Fruit fly (Drosophila melanogaster) whole organism, prepupa: ENCODE results near the gene Pus1.

Source experiments
- CG11294 ChIP-seq: fragments of 200-800 bp; sonication (Bioruptor generic); IDR thresholded peaks from 2 replicates; pipeline ENCODE4 v1.3.6; 2022; ENCODE audit warnings: missing biosample characterization, missing genetic modification characterization
- CG11902 ChIP-seq: fragments of 200-800 bp; sonication (Bioruptor generic); optimal IDR thresholded peaks from 3 replicates; lab custom pipeline; 2016; ENCODE audit warnings: missing biosample characterization, missing genetic modification characterization
- CG8632 ChIP-seq: fragments of 200-800 bp; sonication (Bioruptor generic); optimal IDR thresholded peaks from 3 replicates; lab custom pipeline; 2016; ENCODE audit warnings: missing biosample characterization, missing genetic modification characterization
- Smox ChIP-seq: fragments of 200-800 bp; sonication (Bioruptor generic); optimal IDR thresholded peaks from 3 replicates; lab custom pipeline; 2016; ENCODE audit warnings: missing biosample characterization, missing genetic modification characterization
- Sox15 ChIP-seq: fragments of 200-800 bp; sonication (Bioruptor generic); optimal IDR thresholded peaks from 3 replicates; lab custom pipeline; 2016; ENCODE audit warnings: missing biosample characterization, missing genetic modification characterization
- cyc ChIP-seq: fragments of 200-800 bp; sonication (Bioruptor generic); optimal IDR thresholded peaks from 3 replicates; lab custom pipeline; 2016; ENCODE audit warnings: missing biosample characterization, missing genetic modification characterization
- eg ChIP-seq: fragments of 200-800 bp; sonication (Bioruptor generic); IDR thresholded peaks from 3 replicates; pipeline ENCODE4 v1.3.6; 2022; ENCODE audit warnings: missing biosample characterization, missing genetic modification characterization
- svp ChIP-seq: fragments of 200-800 bp; sonication (Bioruptor generic); peaks from one replicate; lab custom pipeline; 2016; ENCODE audit warnings: missing biosample characterization, missing genetic modification characterization
- topi ChIP-seq: fragments of 200-800 bp; sonication (Bioruptor generic); optimal IDR thresholded peaks from 3 replicates; lab custom pipeline; 2016; ENCODE audit warnings: missing biosample characterization, missing genetic modification characterization

- TF ChIP-seq CG11294 (no peak), cyc (GFP tag; lab: Kevin White, UChicago) (no peak), topi (GFP tag; lab: Kevin White, UChicago) (no peak), CG11902 (no peak), eg (GFP tag; lab: Robert Waterston, UW) (no peak), Sox15 (no peak), CG8632 (no peak), svp (GFP tag; lab: Kevin White, UChicago) (no peak), Smox (GFP tag; lab: Kevin White, UChicago) (no peak)
Measured at dm6 chr3R:20618947-20619346, 26.5 kb upstream of the Pus1 start.
